Fruit fly (Drosophila melanogaster): ENCODE results near the gene CG15317.

- TF ChIP-seq lab (GFP tag; optimal IDR thresholded peaks at IDR 0.05) (no peak), ATbp (GFP tag; optimal IDR thresholded peaks at IDR 0.05) (no peak), CG4707 (GFP tag; optimal IDR thresholded peaks at IDR 0.05) (no peak), NfI (GFP tag; optimal IDR thresholded peaks at IDR 0.05) (no peak)
Observed at dm6 chrX:9598106-9598505, 41.8 kb upstream of the CG15317 start.

All from whole organism, embryonic.